Worm (Caenorhabditis elegans) whole organism, L2 larva: ENCODE data around the gene M01F1.9.

ENCODE experiments used
- F13H6.1 ChIP-seq: sonication (generic microtip); optimal IDR thresholded peaks from 2 replicates; lab custom pipeline; 2016; ENCODE audit warnings: missing genetic modification characterization, missing compliant biosample characterization
- ama-1 ChIP-seq: fragments of 150-350 bp; optimal IDR thresholded peaks from 2 replicates; lab custom pipeline; 2018; ENCODE audit warnings: inconsistent platforms
- elt-1 ChIP-seq: fragments of 150-350 bp; optimal IDR thresholded peaks from 2 replicates; lab custom pipeline; 2014; ENCODE audit warnings: missing biosample characterization, missing genetic modification characterization
- nhr-11 ChIP-seq: fragments of 150-350 bp; optimal IDR thresholded peaks from 2 replicates; lab custom pipeline; 2014; ENCODE audit warnings: missing biosample characterization, missing genetic modification characterization
- nhr-12 ChIP-seq: fragments of 150-350 bp; optimal IDR thresholded peaks from 2 replicates; lab custom pipeline; 2014; ENCODE audit warnings: missing biosample characterization, missing genetic modification characterization
- skn-1 ChIP-seq: sonication (generic microtip); optimal IDR thresholded peaks from 2 replicates; lab custom pipeline; 2017; ENCODE audit warnings: missing biosample characterization, missing genetic modification characterization
- unc-39 ChIP-seq: fragments of 150-350 bp; optimal IDR thresholded peaks from 2 replicates; lab custom pipeline; 2014; ENCODE audit warnings: missing biosample characterization, missing genetic modification characterization
- unc-62 ChIP-seq: fragments of 150-350 bp; optimal IDR thresholded peaks from 2 replicates; lab custom pipeline; 2014; ENCODE audit warnings: missing biosample characterization, missing genetic modification reagents, missing genetic modification characterization
- zag-1 ChIP-seq: fragments of 150-350 bp; optimal IDR thresholded peaks from 2 replicates; lab custom pipeline; 2014; ENCODE audit warnings: missing biosample characterization, missing genetic modification characterization

ce11 chrIII:3469646-3470045 is 29.2 kb downstream of the M01F1.9 start, which contains the start of gene smim-14:
- TF ChIP-seq elt-1 (tag; lab: Kevin White, UChicago) (no peak), nhr-11 (tag; lab: Kevin White, UChicago) (no peak), ama-1 (lab: Kevin White, UChicago) (no peak), nhr-12 (tag; lab: Kevin White, UChicago) (no peak), unc-62 (GFP tag; lab: Kevin White, UChicago) (no peak), skn-1 (tag; lab: Kevin White, UChicago) (no peak), F13H6.1 (tag; lab: Kevin White, UChicago) (no peak), zag-1 (tag; lab: Kevin White, UChicago) (no peak), unc-39 (tag; lab: Kevin White, UChicago) (no peak)
